Worm (Caenorhabditis elegans) whole organism, young adult: ENCODE data around the gene F20G2.2.
A peak's percentile ranks its signal among the peaks of the same experiment; 100 is the strongest.

Experiments
- B0336.3 ChIP-seq: fragments of 200-800 bp; sonication (Bioruptor generic); IDR thresholded peaks from 2 replicates; pipeline ENCODE4 v1.3.6; 2022; ENCODE audit warnings: missing genetic modification characterization, missing compliant biosample characterization
- C06A6.2 ChIP-seq: fragments of 200-800 bp; sonication (Bioruptor generic); conservative IDR thresholded peaks from 2 replicates; pipeline ENCODE4 v1.3.6; 2022; ENCODE audit warnings: missing genetic modification characterization, missing compliant biosample characterization
- F23B12.7 ChIP-seq: sonication (generic microtip); optimal IDR thresholded peaks from 2 replicates; lab custom pipeline; 2017; ENCODE audit warnings: missing genetic modification characterization, mild to moderate bottlenecking, missing compliant biosample characterization, antibody characterized with exemption, moderate library complexity; ENCODE audit not compliant: insufficient read depth
- F33H1.4 ChIP-seq: fragments of 200-800 bp; sonication (Bioruptor generic); IDR thresholded peaks from 2 replicates; pipeline ENCODE4 v1.3.6; 2022; ENCODE audit warnings: missing genetic modification reagents, missing genetic modification characterization, missing compliant biosample characterization
- F37B4.10 ChIP-seq: fragments of 200-800 bp; sonication (Bioruptor generic); IDR thresholded peaks from 2 replicates; pipeline ENCODE4 v1.3.6; 2022; ENCODE audit warnings: missing genetic modification characterization, missing compliant biosample characterization
- K11D2.4 ChIP-seq: fragments of 200-800 bp; sonication (Bioruptor generic); IDR thresholded peaks from 2 replicates; pipeline ENCODE4 v1.3.6; 2022; ENCODE audit warnings: missing genetic modification reagents, missing genetic modification characterization, missing compliant biosample characterization
- T07F8.4 ChIP-seq: sonication (generic microtip); optimal IDR thresholded peaks from 2 replicates; lab custom pipeline; 2016; ENCODE audit warnings: mild to moderate bottlenecking, missing genetic modification characterization, moderate library complexity, missing compliant biosample characterization
- T26A5.8 ChIP-seq: sonication (generic microtip); optimal IDR thresholded peaks from 2 replicates; lab custom pipeline; 2016; ENCODE audit warnings: missing genetic modification characterization, missing compliant biosample characterization
- Y56A3A.18 ChIP-seq: fragments of 200-800 bp; sonication (Bioruptor generic); IDR thresholded peaks from 2 replicates; pipeline ENCODE4 v1.3.6; 2022; ENCODE audit warnings: missing genetic modification reagents, missing genetic modification characterization, missing compliant biosample characterization
- Y95B8A.8 ChIP-seq: fragments of 200-800 bp; sonication (Bioruptor generic); IDR thresholded peaks from 2 replicates; pipeline ENCODE4 v1.3.6; 2022; ENCODE audit warnings: missing genetic modification reagents, missing genetic modification characterization, missing compliant biosample characterization
- ama-1 ChIP-seq, 3 experiments: fragments of 150-350 bp in 1 of 3; sonication (generic microtip) in 2 of 3; optimal IDR thresholded peaks; 2 replicates each; lab custom pipeline; 2014 to 2018; ENCODE audit warnings: missing biosample characterization in 2 of 3, missing genetic modification characterization in 2 of 3, missing genetic modification reagents in 2 of 3
- attf-5 ChIP-seq: fragments of 200-800 bp; sonication (Bioruptor generic); optimal IDR thresholded peaks from 2 replicates; lab custom pipeline; 2018; ENCODE audit warnings: mild to moderate bottlenecking, missing genetic modification characterization, missing compliant biosample characterization
- bed-1 ChIP-seq: fragments of 200-800 bp; sonication (Bioruptor generic); IDR thresholded peaks from 2 replicates; pipeline ENCODE4 v1.3.6; 2022; ENCODE audit warnings: missing genetic modification reagents, missing genetic modification characterization, missing compliant biosample characterization
- ceh-100 ChIP-seq: fragments of 200-800 bp; sonication (Bioruptor generic); IDR thresholded peaks from 2 replicates; pipeline ENCODE4 v1.3.6; 2022; ENCODE audit warnings: missing genetic modification reagents, missing genetic modification characterization, missing compliant biosample characterization
- ceh-79 ChIP-seq: sonication (generic microtip); optimal IDR thresholded peaks from 2 replicates; lab custom pipeline; 2017; ENCODE audit warnings: mild to moderate bottlenecking, missing genetic modification characterization, missing compliant biosample characterization
- die-1 ChIP-seq: sonication (generic microtip); optimal IDR thresholded peaks from 2 replicates; lab custom pipeline; 2016; ENCODE audit warnings: missing genotype, mild to moderate bottlenecking, missing genetic modification characterization, missing compliant biosample characterization
- dox-1 ChIP-seq: fragments of 200-800 bp; sonication (Bioruptor generic); IDR thresholded peaks from 2 replicates; pipeline ENCODE4 v1.3.6; 2022; ENCODE audit warnings: missing genetic modification reagents, missing genetic modification characterization, missing compliant biosample characterization
- dpff-1 ChIP-seq: sonication (generic microtip); optimal IDR thresholded peaks from 2 replicates; lab custom pipeline; 2017; ENCODE audit warnings: mild to moderate bottlenecking, missing genetic modification characterization, missing compliant biosample characterization
- dpl-1 ChIP-seq: fragments of 150-350 bp; optimal IDR thresholded peaks from 2 replicates; lab custom pipeline; 2014; ENCODE audit warnings: missing biosample characterization, missing genetic modification reagents, missing genetic modification characterization
- egl-44 ChIP-seq: fragments of 200-800 bp; sonication (Bioruptor generic); IDR thresholded peaks from 2 replicates; pipeline ENCODE4 v1.3.6; 2022; ENCODE audit warnings: missing genetic modification reagents, missing genetic modification characterization, missing compliant biosample characterization
- egrh-3 ChIP-seq: fragments of 200-800 bp; sonication (Bioruptor generic); IDR thresholded peaks from 2 replicates; pipeline ENCODE4 v1.3.6; 2022; ENCODE audit warnings: missing genetic modification reagents, missing genetic modification characterization, missing compliant biosample characterization
- hlh-26 ChIP-seq: fragments of 200-800 bp; sonication (Bioruptor generic); conservative IDR thresholded peaks from 2 replicates; pipeline ENCODE4 v1.3.6; 2022; ENCODE audit warnings: missing genetic modification reagents, missing genetic modification characterization, missing compliant biosample characterization
- hsf-1 ChIP-seq: fragments of 200-800 bp; sonication (Bioruptor generic); IDR thresholded peaks from 2 replicates; pipeline ENCODE4 v1.3.6; 2022; ENCODE audit warnings: missing genetic modification reagents, missing genetic modification characterization, missing compliant biosample characterization
- lag-1 ChIP-seq: fragments of 200-800 bp; sonication (Bioruptor generic); IDR thresholded peaks from 2 replicates; pipeline ENCODE4 v1.3.6; 2022; ENCODE audit warnings: missing genetic modification reagents, missing genetic modification characterization, missing compliant biosample characterization
- let-607 ChIP-seq, 2 experiments: fragments of 200-800 bp in 1 of 2; sonication (Bioruptor generic) in 1 of 2; sonication (generic microtip) in 1 of 2; optimal IDR thresholded peaks; 2 replicates each; lab custom pipeline; 2016 to 2018; ENCODE audit warnings: mild to moderate bottlenecking in 2 of 2, missing compliant biosample characterization in 2 of 2, missing genetic modification characterization in 2 of 2, moderate library complexity in 2 of 2, missing genotype in 1 of 2
- lin-26 ChIP-seq: fragments of 200-800 bp; sonication (Bioruptor generic); IDR thresholded peaks from 2 replicates; pipeline ENCODE4 v1.3.6; 2022; ENCODE audit warnings: missing genetic modification reagents, missing genetic modification characterization, missing compliant biosample characterization
- lin-35 ChIP-seq, 3 experiments: fragments of 150-350 bp in 2 of 3; sonication (generic microtip) in 1 of 3; optimal IDR thresholded peaks; 2 replicates each; lab custom pipeline; 2014 to 2018; ENCODE audit warnings: missing biosample characterization in 3 of 3, missing genetic modification characterization in 3 of 3, missing genetic modification reagents in 3 of 3
- lin-40 ChIP-seq: sonication (generic microtip); optimal IDR thresholded peaks from 2 replicates; lab custom pipeline; 2016; ENCODE audit warnings: missing genetic modification characterization, mild to moderate bottlenecking, missing compliant biosample characterization, missing genotype, missing genetic modification reagents
- lsl-1 ChIP-seq: fragments of 200-800 bp; sonication (Bioruptor generic); optimal IDR thresholded peaks from 2 replicates; lab custom pipeline; 2018; ENCODE audit warnings: mild to moderate bottlenecking, missing genetic modification characterization, moderate library complexity, missing compliant biosample characterization
- lsy-27 ChIP-seq: sonication (generic microtip); optimal IDR thresholded peaks from 2 replicates; lab custom pipeline; 2017; ENCODE audit warnings: missing genetic modification characterization, mild to moderate bottlenecking, missing compliant biosample characterization, antibody characterized with exemption, missing genotype, borderline replicate concordance; ENCODE audit not compliant: insufficient read depth
- madf-6 ChIP-seq: fragments of 200-800 bp; sonication (Bioruptor generic); IDR thresholded peaks from 2 replicates; pipeline ENCODE4 v1.3.6; 2022; ENCODE audit warnings: missing genetic modification reagents, missing genetic modification characterization, missing compliant biosample characterization
- mel-28 ChIP-seq: sonication (generic microtip); optimal IDR thresholded peaks from 2 replicates; lab custom pipeline; 2016; ENCODE audit warnings: borderline replicate concordance, mild to moderate bottlenecking, missing genetic modification characterization, missing compliant biosample characterization
- nhr-120 ChIP-seq: fragments of 200-800 bp; sonication (Bioruptor generic); IDR thresholded peaks from 2 replicates; pipeline ENCODE4 v1.3.6; 2022; ENCODE audit warnings: missing genetic modification characterization, missing compliant biosample characterization
- nhr-80 ChIP-seq: sonication (generic microtip); optimal IDR thresholded peaks from 2 replicates; lab custom pipeline; 2016; ENCODE audit warnings: missing genetic modification characterization, missing compliant biosample characterization
- pbrm-1 ChIP-seq: fragments of 200-800 bp; sonication (Bioruptor generic); IDR thresholded peaks from 2 replicates; pipeline ENCODE4 v1.3.6; 2022; ENCODE audit warnings: missing genetic modification reagents, missing genetic modification characterization, missing compliant biosample characterization
- pha-4 ChIP-seq: fragments of 150-350 bp; sonication (generic microtip); optimal IDR thresholded peaks from 2 replicates; lab custom pipeline; 2014; ENCODE audit warnings: missing biosample characterization, missing genetic modification reagents, missing genetic modification characterization
- snpc-1.3 ChIP-seq: sonication (generic microtip); optimal IDR thresholded peaks from 2 replicates; lab custom pipeline; 2017; ENCODE audit warnings: missing genetic modification characterization, mild to moderate bottlenecking, missing compliant biosample characterization, antibody characterized with exemption, moderate library complexity, missing genotype, missing genetic modification reagents; ENCODE audit not compliant: insufficient read depth
- snpc-3.4 ChIP-seq: sonication (generic microtip); optimal IDR thresholded peaks from 2 replicates; lab custom pipeline; 2017; ENCODE audit warnings: missing genetic modification characterization, mild to moderate bottlenecking, missing compliant biosample characterization, antibody characterized with exemption, moderate library complexity, missing genotype, missing genetic modification reagents
- somi-1 ChIP-seq: fragments of 200-800 bp; sonication (Bioruptor generic); optimal IDR thresholded peaks from 2 replicates; lab custom pipeline; 2018; ENCODE audit warnings: mild to moderate bottlenecking, missing genetic modification characterization, missing compliant biosample characterization
- sptf-2 ChIP-seq: fragments of 200-800 bp; sonication (Bioruptor generic); optimal IDR thresholded peaks from 2 replicates; lab custom pipeline; 2018; ENCODE audit warnings: mild to moderate bottlenecking, missing genetic modification characterization, missing compliant biosample characterization
- tbp1 ChIP-seq: fragments of 200-800 bp; sonication (Bioruptor generic); optimal IDR thresholded peaks from 2 replicates; lab custom pipeline; 2018; ENCODE audit warnings: mild to moderate bottlenecking, missing genetic modification characterization, missing compliant biosample characterization
- unc-62 ChIP-seq: fragments of 150-350 bp; optimal IDR thresholded peaks from 2 replicates; lab custom pipeline; 2014; ENCODE audit warnings: missing biosample characterization, missing genetic modification reagents, missing genetic modification characterization
- ztf-22 ChIP-seq: fragments of 200-800 bp; sonication (Bioruptor generic); optimal IDR thresholded peaks from 2 replicates; lab custom pipeline; 2018; ENCODE audit warnings: mild to moderate bottlenecking, missing genetic modification characterization, moderate library complexity, missing compliant biosample characterization
- ztf-25 ChIP-seq: fragments of 200-800 bp; sonication (Bioruptor generic); IDR thresholded peaks from 2 replicates; pipeline ENCODE4 v1.3.6; 2022; ENCODE audit warnings: missing genetic modification reagents, missing genetic modification characterization, missing compliant biosample characterization
- ztf-3 ChIP-seq: fragments of 200-800 bp; sonication (Bioruptor generic); optimal IDR thresholded peaks from 2 replicates; lab custom pipeline; 2018; ENCODE audit warnings: mild to moderate bottlenecking, missing genetic modification characterization, missing compliant biosample characterization
- ztf-6 ChIP-seq: fragments of 200-800 bp; sonication (Bioruptor generic); IDR thresholded peaks from 2 replicates; pipeline ENCODE4 v1.3.6; 2022; ENCODE audit warnings: missing genetic modification reagents, missing genetic modification characterization, missing compliant biosample characterization

The F20G2.2 gene

DNA sequence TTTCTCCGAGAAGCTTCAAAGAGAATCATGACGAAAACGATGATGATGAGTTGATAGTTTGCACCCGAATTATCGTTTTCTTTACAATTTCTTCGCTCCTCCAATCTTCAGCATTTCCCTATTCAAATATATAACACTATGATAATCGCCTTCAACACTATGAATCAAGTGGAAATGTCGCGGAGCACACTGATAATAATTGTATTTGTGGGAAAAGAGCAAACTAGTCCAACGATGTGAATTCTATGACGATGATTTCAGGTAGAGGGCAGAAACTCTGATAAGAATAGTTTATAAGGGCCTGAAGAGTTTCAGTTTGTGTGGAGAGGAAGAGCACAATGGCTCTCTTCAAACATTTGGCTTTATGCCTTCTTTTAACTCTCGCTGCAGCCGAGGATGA is 39.7 kb downstream of the F20G2.2 start, which contains the start of gene T01D3.6:
Gene T01D3.6, plus strand, starts transcription at position 294 of the 400 bp plus-strand sequence.
- peak; percentile 12 for TF ChIP-seq ztf-22 (GFP tag; lab: Kevin White, UChicago)
- no peak for TF ChIP-seq dpff-1
- peak; percentile 65 for TF ChIP-seq nhr-80 (tag; lab: Kevin White, UChicago)
- TF ChIP-seq dpl-1 (GFP tag; lab: Kevin White, UChicago), result no peak
- no peak for TF ChIP-seq lin-40
- no peak for TF ChIP-seq hsf-1 (GFP tag; lab: Robert Waterston, UW)
- no peak for TF ChIP-seq B0336.3 (GFP tag; lab: Robert Waterston, UW)
- TF ChIP-seq, all 124 proteins: peak for 2

DNA sequence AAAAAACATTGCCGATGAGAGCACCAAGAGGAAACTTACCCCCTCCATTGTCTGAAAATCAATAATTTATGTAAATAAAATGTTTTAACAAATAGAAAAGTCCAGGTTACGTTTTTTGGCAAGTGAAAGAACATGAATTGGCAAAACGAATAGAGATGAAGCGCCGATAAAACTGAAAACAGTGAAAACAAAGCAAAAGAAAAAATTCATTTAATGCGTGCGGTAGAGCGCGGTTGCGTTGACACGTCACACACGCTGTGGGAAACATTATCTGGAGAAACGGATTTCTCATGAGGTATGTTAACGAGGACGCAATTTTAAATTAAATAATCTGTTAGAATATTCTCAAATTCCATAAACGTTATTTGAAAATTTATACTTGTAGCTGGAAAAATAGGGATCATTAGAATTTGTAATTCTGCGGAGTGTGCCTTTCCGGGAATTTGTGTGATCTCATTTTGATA is 41.0 kb downstream of the F20G2.2 start, which contains the start of gene zipt-9:
Gene zipt-9, minus strand, starts transcription at position 51 of the 464 bp plus-strand sequence.
- peak; percentile 15; the same call in 1 of the 2 replicates for TF ChIP-seq F33H1.4 (GFP tag; lab: Robert Waterston, UW)
- TF ChIP-seq pbrm-1 (GFP tag; lab: Robert Waterston, UW), result peak; percentile 60; the same call in 1 of the 2 replicates
- no peak for TF ChIP-seq lin-35 (GFP tag; optimal IDR thresholded peaks at IDR 0.05; lab: Kevin White, UChicago)
- no peak for TF ChIP-seq nhr-120 (GFP tag; lab: Robert Waterston, UW)
- peak; percentile 80 for TF ChIP-seq attf-5 (GFP tag; lab: Kevin White, UChicago)
- no peak for TF ChIP-seq T26A5.8 (tag; lab: Kevin White, UChicago)
- no peak for TF ChIP-seq ceh-79 (tag; lab: Kevin White, UChicago)
- peak; percentile 80 for TF ChIP-seq dox-1
- no peak for TF ChIP-seq bed-1 (GFP tag; lab: Robert Waterston, UW)
- TF ChIP-seq tbp1 (GFP tag; lab: Kevin White, UChicago), result peak; percentile 36
- peak in 1 of 2 experiments; percentile 44 for TF ChIP-seq let-607 (tag; optimal IDR thresholded peaks at IDR 0.05; lab: Kevin White, UChicago)
- TF ChIP-seq ceh-100 (GFP tag; lab: Robert Waterston, UW), result peak; percentile 98
- no peak for TF ChIP-seq B0336.3 (GFP tag; lab: Robert Waterston, UW)
- no peak for TF ChIP-seq ama-1 (optimal IDR thresholded peaks at IDR 0.05; lab: Kevin White, UChicago)
- TF ChIP-seq ama-1 (GFP tag; optimal IDR thresholded peaks at IDR 0.05; lab: Kevin White, UChicago), result no peak
- TF ChIP-seq lsy-27 (tag; lab: Kevin White, UChicago), result no peak
- no peak for TF ChIP-seq hlh-26 (GFP tag; lab: Robert Waterston, UW)
- TF ChIP-seq snpc-3.4 (tag; lab: Kevin White, UChicago), result no peak
- TF ChIP-seq Y95B8A.8, result no peak
- TF ChIP-seq lag-1 (GFP tag; lab: Robert Waterston, UW), result no peak
- no peak for TF ChIP-seq egl-44
- TF ChIP-seq mel-28, result no peak
- 0 out of 2 replicates have a peak, but pooled peaks have one; percentile 28 for TF ChIP-seq K11D2.4 (GFP tag; lab: Robert Waterston, UW)
- peak; percentile 57 for TF ChIP-seq lsl-1 (GFP tag; lab: Kevin White, UChicago)
- TF ChIP-seq madf-6 (GFP tag; lab: Robert Waterston, UW), result no peak; the same call in 1 of the 2 replicates
- TF ChIP-seq ztf-6, result no peak
- no peak for TF ChIP-seq die-1
- TF ChIP-seq F37B4.10 (GFP tag; lab: Robert Waterston, UW), result no peak
- TF ChIP-seq lin-26 (GFP tag; lab: Robert Waterston, UW), result no peak
- TF ChIP-seq Y56A3A.18, result no peak
- TF ChIP-seq egrh-3 (GFP tag; lab: Robert Waterston, UW), result no peak
- TF ChIP-seq somi-1 (GFP tag; lab: Kevin White, UChicago), result peak; percentile 24
- TF ChIP-seq ztf-25 (GFP tag; lab: Robert Waterston, UW), result 0 out of 2 replicates have a peak, but pooled peaks have one; percentile 51
- TF ChIP-seq sptf-2 (GFP tag; lab: Kevin White, UChicago), result no peak
- no peak for TF ChIP-seq ztf-3 (GFP tag; lab: Kevin White, UChicago)
- no peak for TF ChIP-seq snpc-1.3
- no peak for TF ChIP-seq T07F8.4 (tag; lab: Kevin White, UChicago)
- no peak for TF ChIP-seq unc-62
- TF ChIP-seq C06A6.2 (GFP tag; lab: Robert Waterston, UW), result no peak
- peak; percentile 68 for TF ChIP-seq F23B12.7 (tag; lab: Kevin White, UChicago)
- no peak for TF ChIP-seq pha-4 (tag; lab: Kevin White, UChicago)
